Fruit fly (Drosophila melanogaster) whole organism, embryonic: ENCODE measurements around the gene CG32102.
A peak's percentile ranks its signal among the peaks of the same experiment; 100 is the strongest.

Experiments used
- Asciz ChIP-seq: fragments of 200-800 bp; sonication (Bioruptor generic); optimal IDR thresholded peaks from 2 replicates; lab custom pipeline; 2017; ENCODE audit warnings: missing biosample characterization, mild to moderate bottlenecking, missing genetic modification characterization, missing genetic modification reagents
- Blimp-1 ChIP-seq: fragments of 200-800 bp; sonication (Bioruptor generic); optimal IDR thresholded peaks from 3 replicates; lab custom pipeline; 2018; ENCODE audit warnings: missing biosample characterization, missing genetic modification characterization, mild to moderate bottlenecking, moderate library complexity, missing genetic modification reagents
- CG10267 ChIP-seq: fragments of 200-800 bp; sonication (Bioruptor generic); optimal IDR thresholded peaks from 2 replicates; lab custom pipeline; 2018; ENCODE audit warnings: missing biosample characterization, mild to moderate bottlenecking, missing genetic modification characterization, moderate library complexity
- CG10543 ChIP-seq: fragments of 200-800 bp; sonication (Bioruptor generic); optimal IDR thresholded peaks from 3 replicates; lab custom pipeline; 2017; ENCODE audit warnings: missing biosample characterization, mild to moderate bottlenecking, missing genetic modification characterization, moderate library complexity
- CG11723 ChIP-seq: fragments of 200-800 bp; sonication (Bioruptor generic); optimal IDR thresholded peaks from 2 replicates; lab custom pipeline; 2017; ENCODE audit warnings: missing biosample characterization, mild to moderate bottlenecking, missing genetic modification characterization
- CG12104 ChIP-seq: fragments of 200-800 bp; sonication (Bioruptor generic); optimal IDR thresholded peaks from 3 replicates; lab custom pipeline; 2016; ENCODE audit warnings: missing biosample characterization, missing genetic modification characterization
- CG14710 ChIP-seq: fragments of 200-800 bp; sonication (Bioruptor generic); optimal IDR thresholded peaks from 3 replicates; lab custom pipeline; 2019; ENCODE audit warnings: missing biosample characterization, mild to moderate bottlenecking, missing genetic modification characterization, moderate library complexity
- CG15479 ChIP-seq: fragments of 200-800 bp; sonication (Bioruptor generic); optimal IDR thresholded peaks from 3 replicates; lab custom pipeline; 2019; ENCODE audit warnings: missing biosample characterization, mild to moderate bottlenecking, missing genetic modification characterization, moderate library complexity
- CG17359 ChIP-seq: fragments of 200-800 bp; sonication (Bioruptor generic); optimal IDR thresholded peaks from 3 replicates; lab custom pipeline; 2018; ENCODE audit warnings: missing biosample characterization, mild to moderate bottlenecking, missing genetic modification characterization, moderate library complexity
- CG17829 ChIP-seq: fragments of 200-800 bp; optimal IDR thresholded peaks from 2 replicates; lab custom pipeline; 2019; ENCODE audit warnings: missing biosample characterization, mild to moderate bottlenecking, missing genetic modification characterization, moderate library complexity
- CG18262 ChIP-seq: fragments of 200-800 bp; optimal IDR thresholded peaks from 3 replicates; lab custom pipeline; 2019; ENCODE audit warnings: missing biosample characterization, mild to moderate bottlenecking, missing genetic modification characterization, moderate library complexity
- CG2712 ChIP-seq: fragments of 200-800 bp; optimal IDR thresholded peaks from 3 replicates; lab custom pipeline; 2019; ENCODE audit warnings: missing biosample characterization, mild to moderate bottlenecking, missing genetic modification characterization, moderate library complexity
- CG30431 ChIP-seq: fragments of 200-800 bp; sonication (Bioruptor generic); optimal IDR thresholded peaks from 2 replicates; lab custom pipeline; 2017; ENCODE audit warnings: missing biosample characterization, missing genetic modification characterization
- CG31365 ChIP-seq: fragments of 200-800 bp; sonication (Bioruptor generic); optimal IDR thresholded peaks from 2 replicates; lab custom pipeline; 2018; ENCODE audit warnings: missing biosample characterization, mild to moderate bottlenecking, missing genetic modification characterization
- CG31441 ChIP-seq: fragments of 200-800 bp; sonication (Bioruptor generic); IDR thresholded peaks from 2 replicates; pipeline ENCODE4 v1.3.6; 2022; ENCODE audit warnings: missing biosample characterization, missing genetic modification characterization
- CG3163 ChIP-seq: fragments of 200-800 bp; sonication (Bioruptor generic); optimal IDR thresholded peaks from 3 replicates; lab custom pipeline; 2016; ENCODE audit warnings: missing biosample characterization, missing genetic modification characterization
- CG33557 ChIP-seq: fragments of 200-800 bp; sonication (Bioruptor generic); optimal IDR thresholded peaks from 2 replicates; lab custom pipeline; 2019; ENCODE audit warnings: missing biosample characterization, mild to moderate bottlenecking, missing genetic modification characterization, moderate library complexity
- CG3407 ChIP-seq: fragments of 200-800 bp; sonication (Bioruptor generic); optimal IDR thresholded peaks from 2 replicates; lab custom pipeline; 2018; ENCODE audit warnings: missing biosample characterization, mild to moderate bottlenecking, missing genetic modification characterization
- CG43689 ChIP-seq: fragments of 200-800 bp; sonication (Bioruptor generic); IDR thresholded peaks from 2 replicates; pipeline ENCODE4 v1.3.6; 2022; ENCODE audit warnings: missing biosample characterization, missing genetic modification characterization
- CG4424 ChIP-seq: fragments of 200-800 bp; sonication (Bioruptor generic); optimal IDR thresholded peaks from 3 replicates; lab custom pipeline; 2016; ENCODE audit warnings: missing biosample characterization, missing genetic modification characterization
- CG4730 ChIP-seq: fragments of 200-800 bp; sonication (Bioruptor generic); IDR thresholded peaks from 2 replicates; pipeline ENCODE4 v1.3.6; 2022; ENCODE audit warnings: missing biosample characterization, missing genetic modification characterization
- CG7839 ChIP-seq: fragments of 200-800 bp; sonication (Bioruptor generic); optimal IDR thresholded peaks from 3 replicates; lab custom pipeline; 2018; ENCODE audit warnings: missing biosample characterization, mild to moderate bottlenecking, missing genetic modification characterization, moderate library complexity
- CG8388 ChIP-seq: fragments of 200-800 bp; sonication (Bioruptor generic); optimal IDR thresholded peaks from 2 replicates; lab custom pipeline; 2019; ENCODE audit warnings: missing biosample characterization, mild to moderate bottlenecking, missing genetic modification characterization, moderate library complexity
- CG8765 ChIP-seq: fragments of 200-800 bp; sonication (Bioruptor generic); IDR thresholded peaks from 2 replicates; pipeline ENCODE4 v1.3.6; 2022; ENCODE audit warnings: missing biosample characterization, missing genetic modification characterization
- CG9215 ChIP-seq: fragments of 200-800 bp; sonication (Bioruptor generic); IDR thresholded peaks from 2 replicates; pipeline ENCODE4 v1.3.6; 2022; ENCODE audit warnings: missing biosample characterization, missing genetic modification characterization
- CoRest ChIP-seq: fragments of 200-800 bp; sonication (Bioruptor generic); optimal IDR thresholded peaks from 3 replicates; lab custom pipeline; 2018; ENCODE audit warnings: missing biosample characterization, mild to moderate bottlenecking, missing genetic modification characterization, moderate library complexity
- D ChIP-seq, 2 experiments: fragments of 200-800 bp in 1 of 2; fragments of >200 bp in 1 of 2; sonication (Bioruptor generic) in 1 of 2; optimal IDR thresholded peaks; 2 replicates in 1 of 2; 3 replicates in 1 of 2; lab custom pipeline; 2017; ENCODE audit warnings: mild to moderate bottlenecking in 1 of 2, missing biosample characterization in 1 of 2, missing genetic modification characterization in 1 of 2, missing genetic modification reagents in 1 of 2
- Doc2 ChIP-seq: fragments of 200-800 bp; sonication (Bioruptor generic); IDR thresholded peaks from 2 replicates; pipeline ENCODE4 v1.3.6; 2022; ENCODE audit warnings: missing biosample characterization, missing genetic modification characterization
- Fer2 ChIP-seq: fragments of 200-800 bp; sonication (Bioruptor generic); optimal IDR thresholded peaks from 2 replicates; lab custom pipeline; 2018; ENCODE audit warnings: missing biosample characterization, mild to moderate bottlenecking, missing genetic modification characterization, moderate library complexity
- HLH54F ChIP-seq: fragments of 200-800 bp; sonication (Bioruptor generic); optimal IDR thresholded peaks from 3 replicates; lab custom pipeline; 2016; ENCODE audit warnings: missing biosample characterization, missing genetic modification characterization
- Lim3 ChIP-seq: fragments of 200-800 bp; sonication (Bioruptor generic); IDR thresholded peaks from 2 replicates; pipeline ENCODE4 v1.3.6; 2022; ENCODE audit warnings: missing biosample characterization, missing genetic modification characterization
- Max ChIP-seq: fragments of 200-800 bp; sonication (Bioruptor generic); optimal IDR thresholded peaks from 2 replicates; lab custom pipeline; 2016; ENCODE audit warnings: missing biosample characterization, mild to moderate bottlenecking, missing genetic modification characterization
- Mrtf ChIP-seq: fragments of 200-800 bp; sonication (Bioruptor generic); IDR thresholded peaks from 3 replicates; pipeline ENCODE4 v1.3.6; 2022; ENCODE audit warnings: missing biosample characterization, missing genetic modification characterization
- Ptx1 ChIP-seq: fragments of 200-800 bp; sonication (Bioruptor generic); IDR thresholded peaks from 2 replicates; pipeline ENCODE4 v1.3.6; 2022; ENCODE audit warnings: missing biosample characterization, missing genetic modification characterization
- Trl ChIP-seq, 3 experiments: fragments of >200 bp in 2 of 3; fragments of 200-800 bp in 1 of 3; sonication (Bioruptor generic) in 1 of 3; optimal IDR thresholded peaks; 2 replicates in 1 of 3; 3 replicates in 2 of 3; lab custom pipeline; 2016 to 2017; ENCODE audit warnings: missing biosample characterization in 1 of 3, missing genetic modification characterization in 1 of 3
- Xbp1 ChIP-seq: fragments of 200-800 bp; sonication (Bioruptor generic); optimal IDR thresholded peaks from 3 replicates; lab custom pipeline; 2016; ENCODE audit warnings: missing biosample characterization, mild to moderate bottlenecking, missing genetic modification characterization
- ab ChIP-seq: fragments of 200-800 bp; sonication (Bioruptor generic); optimal IDR thresholded peaks from 2 replicates; lab custom pipeline; 2016; ENCODE audit warnings: missing biosample characterization, missing genetic modification characterization
- abd-A ChIP-seq: fragments of 200-800 bp; sonication (Bioruptor generic); optimal IDR thresholded peaks from 3 replicates; lab custom pipeline; 2019; ENCODE audit warnings: missing biosample characterization, mild to moderate bottlenecking, missing genetic modification characterization, moderate library complexity
- amos ChIP-seq: fragments of 200-800 bp; sonication (Bioruptor generic); IDR thresholded peaks from 2 replicates; pipeline ENCODE4 v1.3.6; 2022; ENCODE audit warnings: missing biosample characterization, missing genetic modification characterization; ENCODE audit not compliant: partially characterized antibody
- ara ChIP-seq: fragments of 200-800 bp; sonication (Bioruptor generic); IDR thresholded peaks from 2 replicates; pipeline ENCODE4 v1.3.6; 2022; ENCODE audit warnings: missing biosample characterization, missing genetic modification characterization
- crc ChIP-seq: fragments of 200-800 bp; sonication (Bioruptor generic); optimal IDR thresholded peaks from 2 replicates; lab custom pipeline; 2016; ENCODE audit warnings: missing biosample characterization, missing genetic modification characterization
- gcm ChIP-seq: fragments of 200-800 bp; sonication (Bioruptor generic); optimal IDR thresholded peaks from 2 replicates; lab custom pipeline; 2019; ENCODE audit warnings: missing biosample characterization, mild to moderate bottlenecking, missing genetic modification characterization, moderate library complexity
- gem ChIP-seq: fragments of 200-800 bp; sonication (Bioruptor generic); optimal IDR thresholded peaks from 2 replicates; lab custom pipeline; 2019; ENCODE audit warnings: missing biosample characterization, mild to moderate bottlenecking, missing genetic modification characterization, moderate library complexity
- klu ChIP-seq: fragments of 200-800 bp; sonication (Bioruptor generic); IDR thresholded peaks from 2 replicates; pipeline ENCODE4 v1.3.6; 2022; ENCODE audit warnings: missing biosample characterization, missing genetic modification characterization
- lola ChIP-seq, 3 experiments: fragments of >200 bp in 2 of 3; fragments of 200-800 bp in 1 of 3; sonication (Bioruptor generic) in 1 of 3; optimal IDR thresholded peaks; 2 replicates each; lab custom pipeline; 2017 to 2019; ENCODE audit warnings: missing biosample characterization in 3 of 3, missing genetic modification characterization in 3 of 3, mild to moderate bottlenecking in 1 of 3, moderate library complexity in 1 of 3
- nerfin-2 ChIP-seq: fragments of 200-800 bp; sonication (Bioruptor generic); IDR thresholded peaks from 2 replicates; pipeline ENCODE4 v1.3.6; 2022; ENCODE audit warnings: missing biosample characterization, missing genetic modification characterization; ENCODE audit not compliant: partially characterized antibody
- row ChIP-seq: fragments of 200-800 bp; sonication (Bioruptor generic); IDR thresholded peaks from 3 replicates; pipeline ENCODE4 v1.3.6; 2022; ENCODE audit warnings: missing biosample characterization, missing genetic modification characterization
- run ChIP-seq: fragments of 200-800 bp; sonication (Bioruptor generic); optimal IDR thresholded peaks from 3 replicates; lab custom pipeline; 2018; ENCODE audit warnings: missing biosample characterization, mild to moderate bottlenecking, missing genetic modification characterization
- sisA ChIP-seq: fragments of 200-800 bp; sonication (Bioruptor generic); IDR thresholded peaks from 2 replicates; pipeline ENCODE4 v1.3.6; 2022; ENCODE audit warnings: missing biosample characterization, missing genetic modification characterization
- sna ChIP-seq: fragments of 200-800 bp; sonication (Bioruptor generic); IDR thresholded peaks from 2 replicates; pipeline ENCODE4 v1.3.6; 2022; ENCODE audit warnings: missing biosample characterization, missing genetic modification characterization; ENCODE audit not compliant: partially characterized antibody

CG32102 gene

dm6 chr3L:12444040-12444439 is 25.5 kb downstream of the CG32102 start (continued):
- TF ChIP-seq CoRest (tag; lab: Kevin White, UChicago): peak; percentile 5
- TF ChIP-seq Blimp-1: peak; percentile 49
- no peak for TF ChIP-seq run (tag; lab: Kevin White, UChicago)
- TF ChIP-seq CG7839: no peak
- no peak for TF ChIP-seq CG3407 (GFP tag; lab: Kevin White, UChicago)
- peak; percentile 62 for TF ChIP-seq CG18262 (tag; lab: Kevin White, UChicago)
- TF ChIP-seq CG12104: peak; percentile 17
- TF ChIP-seq CG10267 (tag; lab: Kevin White, UChicago): peak; percentile 64
- no peak for TF ChIP-seq nerfin-2 (GFP tag; lab: Robert Waterston, UW)
- no peak for TF ChIP-seq CG8765
- TF ChIP-seq CG17829 (tag; lab: Kevin White, UChicago): peak; percentile 33
- TF ChIP-seq CG9215 (GFP tag; lab: Robert Waterston, UW): no peak
- 0 out of 2 replicates have a peak, but pooled peaks have one; percentile 39 for TF ChIP-seq CG31441
- TF ChIP-seq crc (GFP tag; lab: Kevin White, UChicago): no peak
- TF ChIP-seq Xbp1 (GFP tag; lab: Kevin White, UChicago): no peak
- TF ChIP-seq Max (GFP tag; lab: Kevin White, UChicago): peak; percentile 19
- TF ChIP-seq CG17359 (tag; lab: Kevin White, UChicago): no peak
- peak in 1 of 3 experiments; percentile 66 for TF ChIP-seq lola (GFP tag; optimal IDR thresholded peaks at IDR 0.05; lab: Kevin White, UChicago)
- TF ChIP-seq CG4424 (GFP tag; lab: Kevin White, UChicago): peak; percentile 25
- no peak for TF ChIP-seq CG43689 (GFP tag; lab: Robert Waterston, UW)
- TF ChIP-seq Trl (optimal IDR thresholded peaks at IDR 0.05; lab: Kevin White, UChicago): no peak
- TF ChIP-seq Trl (GFP tag; optimal IDR thresholded peaks at IDR 0.05; lab: Kevin White, UChicago): no peak
- TF ChIP-seq Ptx1 (GFP tag; lab: Robert Waterston, UW): no peak
- TF ChIP-seq ab (GFP tag; lab: Kevin White, UChicago): no peak
- no peak for TF ChIP-seq CG30431 (GFP tag; lab: Kevin White, UChicago)
- no peak for TF ChIP-seq CG4730 (GFP tag; lab: Robert Waterston, UW)
- TF ChIP-seq CG33557: peak; percentile 6
- 0 out of 2 replicates have a peak, but pooled peaks have one; percentile 35 for TF ChIP-seq ara
- TF ChIP-seq CG3163 (GFP tag; lab: Kevin White, UChicago): no peak
- TF ChIP-seq D (optimal IDR thresholded peaks at IDR 0.05; lab: Kevin White, UChicago): no peak
- peak; percentile 72 for TF ChIP-seq D (GFP tag; optimal IDR thresholded peaks at IDR 0.05; lab: Kevin White, UChicago)
- peak; percentile 13 for TF ChIP-seq CG15479
- peak; percentile 22; the same call in 1 of the 3 replicates for TF ChIP-seq row (GFP tag; lab: Robert Waterston, UW)
- TF ChIP-seq gem: peak; percentile 37

dm6 chr3L:12442593-12442992 is 27.0 kb downstream of the CG32102 start:
- TF ChIP-seq amos (GFP tag; lab: Robert Waterston, UW) (no peak), Doc2 (no peak), Asciz (GFP tag; lab: Kevin White, UChicago) (no peak), gcm (GFP tag; lab: Kevin White, UChicago) (no peak), Mrtf (GFP tag; lab: Robert Waterston, UW) (no peak), CG2712 (tag; lab: Kevin White, UChicago) (peak; percentile 56), CG14710 (tag; lab: Kevin White, UChicago) (peak; percentile 38), klu (GFP tag; lab: Robert Waterston, UW) (no peak), Fer2 (tag; lab: Kevin White, UChicago) (no peak), Lim3 (GFP tag; lab: Robert Waterston, UW) (no peak), CG8388 (no peak), HLH54F (no peak), CG11723 (GFP tag; lab: Kevin White, UChicago) (no peak), abd-A (tag; lab: Kevin White, UChicago) (no peak), CG10543 (GFP tag; lab: Kevin White, UChicago) (no peak), sna (no peak), CG31365 (tag; lab: Kevin White, UChicago) (no peak), sisA (GFP tag; lab: Robert Waterston, UW) (no peak), CG18262 (tag; lab: Kevin White, UChicago) (peak; percentile 43)
